Worm (Caenorhabditis elegans): ENCODE results near the gene cyd-1.
A peak's percentile ranks its signal among the peaks of the same experiment; 100 is the strongest.

cyd-1 gene

ce11 chrII:12990964-12991593, 10.7 kb downstream of the cyd-1 start:
- TF ChIP-seq C08G9.2 (tag; optimal IDR thresholded peaks at IDR 0.05) (no peak), nhr-11 (tag; optimal IDR thresholded peaks at IDR 0.05) (no peak), ceh-9 (tag; optimal IDR thresholded peaks at IDR 0.05) (no peak), lim-6 (tag; optimal IDR thresholded peaks at IDR 0.05) (no peak), pha-4 (tag; optimal IDR thresholded peaks at IDR 0.05) (no peak), sox-4 (tag; optimal IDR thresholded peaks at IDR 0.05) (no peak), lin-11 (tag; optimal IDR thresholded peaks at IDR 0.05) (no peak), nfya-1 (tag; optimal IDR thresholded peaks at IDR 0.05) (no peak), sdc-2 (tag; optimal IDR thresholded peaks at IDR 0.05) (no peak), ceh-6 (GFP tag; optimal IDR thresholded peaks at IDR 0.05) (no peak), mec-3 (tag; optimal IDR thresholded peaks at IDR 0.05; ENCODE audit: borderline replicate concordance) (no peak), hlh-15 (tag; optimal IDR thresholded peaks at IDR 0.05) (no peak), K02D7.2 (tag; optimal IDR thresholded peaks at IDR 0.05) (no peak), ceh-45 (GFP tag; IDR thresholded peaks at IDR 0.05) (no peak), hlh-6 (tag; optimal IDR thresholded peaks at IDR 0.05) (no peak), sox-2 (GFP tag; IDR thresholded peaks at IDR 0.05) (no peak), elt-4 (tag; optimal IDR thresholded peaks at IDR 0.05) (no peak)

ce11 chrII:12991594-12991993, 11.2 kb downstream of the cyd-1 start:
- TF ChIP-seq pax-1 (tag; optimal IDR thresholded peaks at IDR 0.05) (no peak), pha-2 (tag; optimal IDR thresholded peaks at IDR 0.05) (no peak), unc-3 (GFP tag; conservative IDR thresholded peaks at IDR 0.05) (no peak), unc-3 (tag; optimal IDR thresholded peaks at IDR 0.05) (no peak), che-1 (tag; optimal IDR thresholded peaks at IDR 0.05) (no peak), fkh-6 (tag; optimal IDR thresholded peaks at IDR 0.05) (no peak), Y22D7AL.16 (tag; optimal IDR thresholded peaks at IDR 0.05) (no peak), elt-2 (tag; optimal IDR thresholded peaks at IDR 0.05) (no peak), ceh-9 (tag; optimal IDR thresholded peaks at IDR 0.05) (no peak), elt-4 (tag; optimal IDR thresholded peaks at IDR 0.05) (no peak), unc-42 (tag; optimal IDR thresholded peaks at IDR 0.05) (no peak), ceh-18 (tag; optimal IDR thresholded peaks at IDR 0.05) (no peak), lin-11 (tag; optimal IDR thresholded peaks at IDR 0.05) (no peak), ttx-3 (tag; optimal IDR thresholded peaks at IDR 0.05) (no peak), ztf-16 (tag; optimal IDR thresholded peaks at IDR 0.05) (no peak), nhr-11 (tag; optimal IDR thresholded peaks at IDR 0.05) (no peak)

- TF ChIP-seq unc-3 (GFP tag; conservative IDR thresholded peaks at IDR 0.05) (no peak), unc-3 (tag; optimal IDR thresholded peaks at IDR 0.05) (no peak), ttx-3 (tag; optimal IDR thresholded peaks at IDR 0.05) (no peak), lin-11 (tag; optimal IDR thresholded peaks at IDR 0.05) (no peak), ceh-2 (tag; optimal IDR thresholded peaks at IDR 0.05) (no peak), che-1 (tag; optimal IDR thresholded peaks at IDR 0.05) (no peak)
Measured at ce11 chrII:12992193-12992592, 11.8 kb downstream of the cyd-1 start.

ce11 chrII:12992980-12993379, 12.6 kb downstream of the cyd-1 start:
- TF ChIP-seq nhr-11 (tag; optimal IDR thresholded peaks at IDR 0.05) (no peak), ama-1 (optimal IDR thresholded peaks at IDR 0.05) (peak; percentile 12)

ce11 chrII:12994009-12994788, 13.8 kb downstream of the cyd-1 start:
- TF ChIP-seq unc-55 (GFP tag; optimal IDR thresholded peaks at IDR 0.05) = no peak
- TF ChIP-seq sox-4 (tag; optimal IDR thresholded peaks at IDR 0.05) = no peak
- no peak for TF ChIP-seq ceh-30 (tag; optimal IDR thresholded peaks at IDR 0.05)
- TF ChIP-seq madf-2 (tag; optimal IDR thresholded peaks at IDR 0.05) = no peak
- TF ChIP-seq ceh-18 (tag; optimal IDR thresholded peaks at IDR 0.05) = no peak

Data from whole organism, late embryonic.